Worm (Caenorhabditis elegans): ENCODE results near the gene srz-38.

Gene srz-38

ce11 chrIV:16320410-16320809, 14.7 kb upstream of the srz-38 start, which contains the start of gene K03D3.5:
Gene K03D3.5, minus strand, starts transcription at chrIV:16320510.
- no peak for TF ChIP-seq unc-39 (tag; optimal IDR thresholded peaks at IDR 0.05)
- no peak for TF ChIP-seq mep-1 (tag; optimal IDR thresholded peaks at IDR 0.05)
- no peak for TF ChIP-seq flh-1 (GFP tag; optimal IDR thresholded peaks at IDR 0.05)
- no peak for TF ChIP-seq ztf-11 (tag; optimal IDR thresholded peaks at IDR 0.05)
- no peak for TF ChIP-seq cnd-1 (tag; optimal IDR thresholded peaks at IDR 0.05)
- TF ChIP-seq ceh-39 (tag; optimal IDR thresholded peaks at IDR 0.05), result no peak
- TF ChIP-seq hlh-1 (tag; optimal IDR thresholded peaks at IDR 0.05), result no peak
- TF ChIP-seq mls-2 (tag; optimal IDR thresholded peaks at IDR 0.05), result no peak
- no peak for TF ChIP-seq nhr-76 (tag; optimal IDR thresholded peaks at IDR 0.05)
- TF ChIP-seq ceh-43 (GFP tag; optimal IDR thresholded peaks at IDR 0.05), result no peak
- TF ChIP-seq ceh-83 (GFP tag; optimal IDR thresholded peaks at IDR 0.05), result no peak
- TF ChIP-seq mab-5 (tag; optimal IDR thresholded peaks at IDR 0.05), result no peak
- no peak for TF ChIP-seq lin-13 (tag; optimal IDR thresholded peaks at IDR 0.05)
- no peak for TF ChIP-seq snpc-4 (tag; optimal IDR thresholded peaks at IDR 0.05)
- TF ChIP-seq nhr-237 (tag; optimal IDR thresholded peaks at IDR 0.05), result no peak
- TF ChIP-seq ham-2 (GFP tag; optimal IDR thresholded peaks at IDR 0.05), result no peak
- TF ChIP-seq bed-3 (GFP tag; optimal IDR thresholded peaks at IDR 0.05), result no peak
- TF ChIP-seq nhr-2 (tag; optimal IDR thresholded peaks at IDR 0.05), result no peak
- TF ChIP-seq nhr-12 (tag; optimal IDR thresholded peaks at IDR 0.05), result no peak

- TF ChIP-seq elt-1 (tag; optimal IDR thresholded peaks at IDR 0.05; ENCODE audit: borderline replicate concordance, insufficient read depth), result no peak
- TF ChIP-seq flh-1 (GFP tag; optimal IDR thresholded peaks at IDR 0.05), result no peak
- no peak for TF ChIP-seq snpc-4 (tag; optimal IDR thresholded peaks at IDR 0.05)
- TF ChIP-seq ceh-43 (GFP tag; optimal IDR thresholded peaks at IDR 0.05), result no peak
- TF ChIP-seq unc-120 (tag; optimal IDR thresholded peaks at IDR 0.05; ENCODE audit: poor library complexity, severe bottlenecking), result no peak
- TF ChIP-seq lin-32 (GFP tag; optimal IDR thresholded peaks at IDR 0.05), result no peak
- no peak for TF ChIP-seq sptf-1 (tag; optimal IDR thresholded peaks at IDR 0.05)
- TF ChIP-seq drap-1 (GFP tag; optimal IDR thresholded peaks at IDR 0.05), result no peak
- TF ChIP-seq nhr-28 (tag; optimal IDR thresholded peaks at IDR 0.05), result no peak
- no peak for TF ChIP-seq hlh-1 (tag; optimal IDR thresholded peaks at IDR 0.05)
- no peak for TF ChIP-seq ztf-11 (tag; optimal IDR thresholded peaks at IDR 0.05)
- TF ChIP-seq elt-3 (tag; optimal IDR thresholded peaks at IDR 0.05), result no peak
- no peak for TF ChIP-seq mab-5 (tag; optimal IDR thresholded peaks at IDR 0.05)
- TF ChIP-seq cnd-1 (tag; optimal IDR thresholded peaks at IDR 0.05), result no peak
- no peak for TF ChIP-seq unc-62 (GFP tag; optimal IDR thresholded peaks at IDR 0.05)
Measured at ce11 chrIV:16320866-16321265, 14.3 kb upstream of the srz-38 start, which contains the start of gene srz-61. Gene srz-61, plus strand, starts transcription at chrIV:16321166.

ce11 chrIV:16323373-16323772, 11.8 kb upstream of the srz-38 start, which contains the start of gene srz-104:
Gene srz-104, plus strand, starts transcription at chrIV:16323673.
- TF ChIP-seq unc-120 (tag; optimal IDR thresholded peaks at IDR 0.05; ENCODE audit: poor library complexity, severe bottlenecking) (no peak), hlh-1 (tag; optimal IDR thresholded peaks at IDR 0.05) (no peak)

- TF ChIP-seq pha-4 (tag; optimal IDR thresholded peaks at IDR 0.05) (no peak), cnd-1 (tag; optimal IDR thresholded peaks at IDR 0.05) (no peak), mab-5 (tag; optimal IDR thresholded peaks at IDR 0.05) (no peak), nhr-12 (tag; optimal IDR thresholded peaks at IDR 0.05) (no peak), ces-1 (GFP tag; optimal IDR thresholded peaks at IDR 0.05) (no peak), nhr-237 (tag; optimal IDR thresholded peaks at IDR 0.05) (no peak), zip-8 (tag; optimal IDR thresholded peaks at IDR 0.05) (no peak), hlh-1 (tag; optimal IDR thresholded peaks at IDR 0.05) (no peak), mls-2 (tag; optimal IDR thresholded peaks at IDR 0.05) (no peak), nhr-2 (tag; optimal IDR thresholded peaks at IDR 0.05) (no peak), mep-1 (tag; optimal IDR thresholded peaks at IDR 0.05) (no peak), blmp-1 (tag; optimal IDR thresholded peaks at IDR 0.05) (no peak), nhr-28 (tag; optimal IDR thresholded peaks at IDR 0.05) (no peak), ceh-83 (GFP tag; optimal IDR thresholded peaks at IDR 0.05) (no peak), M03D4.4 (tag; optimal IDR thresholded peaks at IDR 0.05) (no peak), sptf-1 (tag; optimal IDR thresholded peaks at IDR 0.05) (no peak)
Measured at ce11 chrIV:16324589-16324988, 10.5 kb upstream of the srz-38 start, which contains the start of gene srz-105. Gene srz-105, plus strand, starts transcription at chrIV:16324889.

- TF ChIP-seq nhr-76 (tag; optimal IDR thresholded peaks at IDR 0.05) (no peak), mls-2 (tag; optimal IDR thresholded peaks at IDR 0.05) (no peak), ceh-39 (tag; optimal IDR thresholded peaks at IDR 0.05) (no peak)
Measured at ce11 chrIV:16328519-16328918, 6.6 kb upstream of the srz-38 start, which contains the start of gene K03D3.2. Gene K03D3.2, minus strand, starts transcription at chrIV:16328619.

Data from whole organism, mixed stage, embryonic.